Fruit fly (Drosophila melanogaster): ENCODE measurements around the gene kuk.

The kuk gene

dm6 chr3R:17060244-17060664 lies 19.8 kb upstream of the kuk start (continued):
- peak; percentile 10 for TF ChIP-seq odd (GFP tag; optimal IDR thresholded peaks at IDR 0.05)
- TF ChIP-seq jumu (GFP tag; optimal IDR thresholded peaks at IDR 0.05) = peak; percentile 17
- 0 out of 2 replicates have a peak, but pooled peaks have one; percentile 10 for TF ChIP-seq sisA (GFP tag; IDR thresholded peaks at IDR 0.05)
- TF ChIP-seq row (GFP tag; IDR thresholded peaks at IDR 0.05) = peak; percentile 61
- peak; percentile 3 for TF ChIP-seq CG9817 (tag; optimal IDR thresholded peaks at IDR 0.05)
- peak; percentile 52 for TF ChIP-seq CG17829 (tag; optimal IDR thresholded peaks at IDR 0.05)
- TF ChIP-seq pfk (GFP tag; optimal IDR thresholded peaks at IDR 0.05) = no peak
- no peak for TF ChIP-seq Ravus (GFP tag; IDR thresholded peaks at IDR 0.05)
- TF ChIP-seq NfI (GFP tag; optimal IDR thresholded peaks at IDR 0.05) = peak; percentile 12
- TF ChIP-seq gcm2 (GFP tag; optimal IDR thresholded peaks at IDR 0.05) = peak; percentile 48
- peak; percentile 13 to 49 for TF ChIP-seq dpn (GFP tag; optimal IDR thresholded peaks at IDR 0.05)
- peak; percentile 41 for TF ChIP-seq org-1 (GFP tag; optimal IDR thresholded peaks at IDR 0.05)
- TF ChIP-seq Myb (GFP tag; optimal IDR thresholded peaks at IDR 0.05) = peak; percentile 5
- peak; percentile 69 for TF ChIP-seq Sox102F (GFP tag; optimal IDR thresholded peaks at IDR 0.05)
- no peak for TF ChIP-seq Awh (GFP tag; IDR thresholded peaks at IDR 0.05)
- TF ChIP-seq ftz-f1 (GFP tag; optimal IDR thresholded peaks at IDR 0.05) = no peak
- peak; percentile 49; the same call in 1 of the 2 replicates for TF ChIP-seq wor (GFP tag; IDR thresholded peaks at IDR 0.05)
- TF ChIP-seq Xbp1 (GFP tag; optimal IDR thresholded peaks at IDR 0.05) = peak; percentile 53
- peak; percentile 47 for TF ChIP-seq Six4 (GFP tag; optimal IDR thresholded peaks at IDR 0.05)
- TF ChIP-seq Hand (GFP tag; optimal IDR thresholded peaks at IDR 0.05) = no peak
- no peak for TF ChIP-seq vnd (GFP tag; IDR thresholded peaks at IDR 0.05; ENCODE audit: partially characterized antibody)
- peak; percentile 67 for TF ChIP-seq CoRest (tag; optimal IDR thresholded peaks at IDR 0.05)
- peak; percentile 94 for TF ChIP-seq sens (GFP tag)
- TF ChIP-seq CG6689 (GFP tag; IDR thresholded peaks at IDR 0.05) = 0 out of 2 replicates have a peak, but pooled peaks have one; percentile 44
- peak; percentile 23 for TF ChIP-seq CG11723 (GFP tag; optimal IDR thresholded peaks at IDR 0.05)
- TF ChIP-seq CG17385 (GFP tag; optimal IDR thresholded peaks at IDR 0.05) = peak; percentile 50
- TF ChIP-seq Med (GFP tag) = peak; percentile 61
- peak; percentile 47 for TF ChIP-seq bcd (GFP tag; optimal IDR thresholded peaks at IDR 0.05)
- TF ChIP-seq CG13775 (GFP tag; optimal IDR thresholded peaks at IDR 0.05) = peak; percentile 41
- TF ChIP-seq salm (tag; optimal IDR thresholded peaks at IDR 0.05) = no peak
- TF ChIP-seq CG10565 (GFP tag; optimal IDR thresholded peaks at IDR 0.05) = no peak
- no peak for TF ChIP-seq corto (GFP tag; optimal IDR thresholded peaks at IDR 0.05)
- TF ChIP-seq CG12942 (GFP tag; optimal IDR thresholded peaks at IDR 0.05) = peak; percentile 30
- no peak for TF ChIP-seq CG15011 (GFP tag; optimal IDR thresholded peaks at IDR 0.05)
- TF ChIP-seq CG5180 (GFP tag; optimal IDR thresholded peaks at IDR 0.05) = peak; percentile 15
- TF ChIP-seq CG12104 (GFP tag; optimal IDR thresholded peaks at IDR 0.05) = peak; percentile 56
- peak; percentile 72 for TF ChIP-seq gem (tag; optimal IDR thresholded peaks at IDR 0.05)
- TF ChIP-seq CG8388 (GFP tag; optimal IDR thresholded peaks at IDR 0.05) = peak; percentile 44
- peak; percentile 10 for TF ChIP-seq pnt (GFP tag; optimal IDR thresholded peaks at IDR 0.05)
- peak; percentile 12 for TF ChIP-seq unpg (GFP tag; optimal IDR thresholded peaks at IDR 0.05)
- TF ChIP-seq Dek (tag; optimal IDR thresholded peaks at IDR 0.05) = peak; percentile 19
- TF ChIP-seq Abd-B (GFP tag; optimal IDR thresholded peaks at IDR 0.05) = peak; percentile 8
- TF ChIP-seq Nf-YB (GFP tag; optimal IDR thresholded peaks at IDR 0.05) = peak; percentile 30
- TF ChIP-seq CG13894 (tag; optimal IDR thresholded peaks at IDR 0.05) = no peak
- no peak for TF ChIP-seq CG11560 (tag; IDR thresholded peaks at IDR 0.05)
- no peak for TF ChIP-seq CG18764 (GFP tag; optimal IDR thresholded peaks at IDR 0.05)

Data from whole organism, embryonic.